Worm (Caenorhabditis elegans) whole organism, late embryonic: ENCODE results near the gene C23H5.11.

Experiments
- hlh-30 ChIP-seq: sonication (generic microtip); optimal IDR thresholded peaks from 2 replicates; lab custom pipeline; 2017; ENCODE audit warnings: antibody characterized with exemption, missing genetic modification characterization, missing compliant biosample characterization; ENCODE audit not compliant: insufficient read depth
- unc-3 ChIP-seq, 2 experiments: fragments of 200-800 bp in 1 of 2; sonication (Bioruptor generic) in 1 of 2; sonication (generic microtip) in 1 of 2; conservative IDR thresholded peaks in 1 of 2; optimal IDR thresholded peaks in 1 of 2; 2 replicates each; pipeline versions ENCODE4 v1.3.6 to Lab custom; 2016 to 2022; ENCODE audit warnings: missing compliant biosample characterization in 2 of 2, missing genetic modification characterization in 2 of 2, missing genetic modification reagents in 1 of 2

DNA sequence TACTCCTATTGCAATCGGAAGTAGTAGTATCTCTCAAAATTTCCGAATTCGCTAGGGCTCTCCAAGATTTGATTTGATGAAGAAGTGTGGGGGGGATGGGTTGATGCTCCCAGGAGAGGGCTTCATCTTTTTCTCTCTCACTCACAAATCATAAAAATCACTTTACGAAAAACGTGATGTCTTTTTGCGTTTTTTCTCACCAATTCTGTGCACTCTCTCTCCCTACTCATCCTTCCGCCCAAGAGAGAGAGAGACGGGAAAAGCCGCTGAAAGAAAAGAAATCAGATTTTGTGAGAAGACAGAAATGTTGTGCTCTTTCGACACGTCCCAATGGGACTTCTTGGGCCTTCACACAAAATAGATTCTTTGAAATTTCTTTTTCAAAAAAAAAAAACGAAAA lies 46.1 kb downstream of the C23H5.11 start:
- TF ChIP-seq hlh-30 (tag; lab: Kevin White, UChicago) (no peak), unc-3 (GFP tag; conservative IDR thresholded peaks at IDR 0.05; lab: Robert Waterston, UW) (no peak), unc-3 (tag; optimal IDR thresholded peaks at IDR 0.05; lab: Kevin White, UChicago) (no peak)
